Worm (Caenorhabditis elegans) whole organism, L4 larva: ENCODE measurements around the gene brf-1.

Source experiments
- F49E8.2 ChIP-seq: sonication (generic microtip); optimal IDR thresholded peaks from 2 replicates; lab custom pipeline; 2016; ENCODE audit warnings: missing compliant biosample characterization, mild to moderate bottlenecking, missing genetic modification characterization, borderline replicate concordance
- T26A8.4 ChIP-seq: fragments of 200-800 bp; sonication (Bioruptor generic); IDR thresholded peaks from 2 replicates; pipeline ENCODE4 v1.3.6; 2022; ENCODE audit warnings: missing genetic modification characterization, missing compliant biosample characterization
- Y48G9A.11 ChIP-seq: fragments of 200-800 bp; sonication (Bioruptor generic); IDR thresholded peaks from 2 replicates; pipeline ENCODE4 v1.3.6; 2022; ENCODE audit warnings: missing genetic modification reagents, missing genetic modification characterization, missing compliant biosample characterization
- aha-1 ChIP-seq: fragments of 150-350 bp; peaks from one replicate; lab custom pipeline; 2014; ENCODE audit warnings: missing biosample characterization, missing genetic modification characterization
- ceh-20 ChIP-seq: fragments of 200-800 bp; sonication (Bioruptor generic); IDR thresholded peaks from 2 replicates; pipeline ENCODE4 v1.3.6; 2022; ENCODE audit warnings: missing genetic modification reagents, missing genetic modification characterization, missing compliant biosample characterization
- ceh-82 ChIP-seq: sonication (generic microtip); optimal IDR thresholded peaks from 2 replicates; lab custom pipeline; 2017; ENCODE audit warnings: missing biosample characterization, missing genetic modification characterization
- daf-16 ChIP-seq, 3 experiments: sonication (generic microtip); optimal IDR thresholded peaks; 2 replicates each; lab custom pipeline; 2016 to 2017; ENCODE audit warnings: missing genetic modification characterization in 3 of 3, missing genetic modification reagents in 3 of 3, mild to moderate bottlenecking in 2 of 3, missing compliant biosample characterization in 2 of 3, missing biosample characterization in 1 of 3, moderate library complexity in 1 of 3
- dmd-8 ChIP-seq: fragments of 200-800 bp; sonication (Bioruptor generic); IDR thresholded peaks from 2 replicates; pipeline ENCODE4 v1.3.6; 2022; ENCODE audit warnings: missing genetic modification characterization, missing compliant biosample characterization
- duxl-1 ChIP-seq: sonication (generic microtip); optimal IDR thresholded peaks from 2 replicates; lab custom pipeline; 2016; ENCODE audit warnings: mild to moderate bottlenecking, missing genetic modification characterization, moderate library complexity, missing compliant biosample characterization; ENCODE audit not compliant: poor library complexity
- dve-1 ChIP-seq: sonication (generic microtip); optimal IDR thresholded peaks from 2 replicates; lab custom pipeline; 2017; ENCODE audit warnings: antibody characterized with exemption, mild to moderate bottlenecking, missing genetic modification characterization, missing compliant biosample characterization; ENCODE audit not compliant: insufficient read depth
- egl-43 ChIP-seq: fragments of 200-800 bp; sonication (Bioruptor generic); IDR thresholded peaks from 2 replicates; pipeline ENCODE4 v1.3.6; 2022; ENCODE audit warnings: missing genetic modification reagents, missing genetic modification characterization, missing compliant biosample characterization
- fos-1 ChIP-seq: fragments of 150-350 bp; optimal IDR thresholded peaks from 2 replicates; lab custom pipeline; 2014; ENCODE audit warnings: missing biosample characterization, missing genetic modification characterization
- hlh-11 ChIP-seq: fragments of 200-800 bp; sonication (Bioruptor generic); optimal IDR thresholded peaks from 2 replicates; lab custom pipeline; 2018; ENCODE audit warnings: mild to moderate bottlenecking, missing genetic modification characterization, missing compliant biosample characterization
- hlh-30 ChIP-seq: sonication (generic microtip); optimal IDR thresholded peaks from 2 replicates; lab custom pipeline; 2017; ENCODE audit warnings: antibody characterized with exemption, mild to moderate bottlenecking, missing genetic modification characterization, missing compliant biosample characterization; ENCODE audit not compliant: insufficient read depth
- lim-7 ChIP-seq: fragments of 200-800 bp; sonication (Bioruptor generic); IDR thresholded peaks from 2 replicates; pipeline ENCODE4 v1.3.6; 2022; ENCODE audit warnings: missing genetic modification characterization, missing compliant biosample characterization
- lin-15B ChIP-seq: fragments of 150-350 bp; sonication (generic microtip); optimal IDR thresholded peaks from 3 replicates; lab custom pipeline; 2014; ENCODE audit warnings: missing biosample characterization, missing genetic modification characterization
- lin-29 ChIP-seq: fragments of 200-800 bp; sonication (Bioruptor generic); IDR thresholded peaks from 2 replicates; pipeline ENCODE4 v1.3.6; 2022; ENCODE audit warnings: missing genetic modification reagents, missing genetic modification characterization, missing compliant biosample characterization
- lin-38 ChIP-seq: fragments of 200-800 bp; sonication (Bioruptor generic); IDR thresholded peaks from 2 replicates; pipeline ENCODE4 v1.3.6; 2022; ENCODE audit warnings: missing genetic modification reagents, missing genetic modification characterization, missing compliant biosample characterization
- lsy-2 ChIP-seq, 2 experiments: fragments of 150-350 bp in 1 of 2; sonication (generic microtip) in 1 of 2; optimal IDR thresholded peaks; 2 replicates each; lab custom pipeline; 2014 to 2017; ENCODE audit warnings: missing biosample characterization in 2 of 2, missing genetic modification characterization in 2 of 2
- madf-5 ChIP-seq, 2 experiments: fragments of 200-800 bp; sonication (Bioruptor generic); IDR thresholded peaks; 2 replicates each; pipeline ENCODE4 v1.3.6; 2022; ENCODE audit warnings: missing compliant biosample characterization in 2 of 2, missing genetic modification characterization in 2 of 2
- madf-9 ChIP-seq: fragments of 200-800 bp; sonication (Bioruptor generic); conservative IDR thresholded peaks from 2 replicates; pipeline ENCODE4 v1.3.6; 2022; ENCODE audit warnings: missing genetic modification reagents, missing genetic modification characterization, missing compliant biosample characterization
- mdl-1 ChIP-seq, 2 experiments: fragments of 150-350 bp in 1 of 2; sonication (generic microtip) in 1 of 2; optimal IDR thresholded peaks; 2 replicates each; lab custom pipeline; 2014 to 2017; ENCODE audit warnings: missing biosample characterization in 2 of 2, missing genetic modification characterization in 2 of 2
- mep-1 ChIP-seq: fragments of 150-350 bp; sonication (generic microtip); optimal IDR thresholded peaks from 3 replicates; lab custom pipeline; 2014; ENCODE audit warnings: missing biosample characterization, missing genetic modification characterization
- mes-2 ChIP-seq: sonication (generic microtip); optimal IDR thresholded peaks from 2 replicates; lab custom pipeline; 2016; ENCODE audit warnings: missing genotype, mild to moderate bottlenecking, missing genetic modification characterization, missing compliant biosample characterization; ENCODE audit not compliant: poor library complexity, severe bottlenecking
- nhr-28 ChIP-seq: fragments of 150-350 bp; optimal IDR thresholded peaks from 2 replicates; lab custom pipeline; 2014; ENCODE audit warnings: missing biosample characterization, missing genetic modification characterization
- nhr-48 ChIP-seq: sonication (generic microtip); optimal IDR thresholded peaks from 2 replicates; lab custom pipeline; 2016; ENCODE audit warnings: mild to moderate bottlenecking, missing genetic modification characterization, missing compliant biosample characterization
- pha-4 ChIP-seq, 2 experiments: fragments of 150-350 bp in 1 of 2; fragments of 200-800 bp in 1 of 2; sonication (Bioruptor generic) in 1 of 2; IDR thresholded peaks in 1 of 2; optimal IDR thresholded peaks in 1 of 2; 2 replicates each; pipeline versions ENCODE4 v1.3.6 to Lab custom; 2014 to 2022; ENCODE audit warnings: missing genetic modification characterization in 2 of 2, missing genetic modification reagents in 2 of 2, missing biosample characterization in 1 of 2, missing compliant biosample characterization in 1 of 2
- php-3 ChIP-seq: fragments of 200-800 bp; sonication (Bioruptor generic); IDR thresholded peaks from 2 replicates; pipeline ENCODE4 v1.3.6; 2022; ENCODE audit warnings: missing genetic modification reagents, missing genetic modification characterization, missing compliant biosample characterization
- skn-1 ChIP-seq: fragments of 150-350 bp; optimal IDR thresholded peaks from 2 replicates; lab custom pipeline; 2014; ENCODE audit warnings: missing biosample characterization, missing genetic modification characterization
- snpc-1.2 ChIP-seq: fragments of 200-800 bp; sonication (Bioruptor generic); IDR thresholded peaks from 2 replicates; pipeline ENCODE4 v1.3.6; 2022; ENCODE audit warnings: missing genetic modification reagents, missing genetic modification characterization, missing compliant biosample characterization
- spr-1 ChIP-seq: sonication (generic microtip); optimal IDR thresholded peaks from 2 replicates; lab custom pipeline; 2016; ENCODE audit warnings: mild to moderate bottlenecking, missing genetic modification characterization, missing compliant biosample characterization
- unc-130 ChIP-seq: sonication (generic microtip); optimal IDR thresholded peaks from 2 replicates; lab custom pipeline; 2016; ENCODE audit warnings: missing genetic modification reagents, missing genetic modification characterization, missing compliant biosample characterization
- unc-62 ChIP-seq, 3 experiments: fragments of 150-350 bp in 1 of 3; sonication (generic microtip); optimal IDR thresholded peaks in 2 of 3; peaks in 1 of 3; 1 replicate in 1 of 3; 2 replicates in 2 of 3; lab custom pipeline; 2014 to 2017; ENCODE audit warnings: missing biosample characterization in 3 of 3, missing genetic modification characterization in 3 of 3, missing genetic modification reagents in 3 of 3, missing genotype in 1 of 3
- zag-1 ChIP-seq: fragments of 150-350 bp; optimal IDR thresholded peaks from 2 replicates; lab custom pipeline; 2014; ENCODE audit warnings: missing biosample characterization, missing genetic modification characterization

Gene brf-1

DNA sequence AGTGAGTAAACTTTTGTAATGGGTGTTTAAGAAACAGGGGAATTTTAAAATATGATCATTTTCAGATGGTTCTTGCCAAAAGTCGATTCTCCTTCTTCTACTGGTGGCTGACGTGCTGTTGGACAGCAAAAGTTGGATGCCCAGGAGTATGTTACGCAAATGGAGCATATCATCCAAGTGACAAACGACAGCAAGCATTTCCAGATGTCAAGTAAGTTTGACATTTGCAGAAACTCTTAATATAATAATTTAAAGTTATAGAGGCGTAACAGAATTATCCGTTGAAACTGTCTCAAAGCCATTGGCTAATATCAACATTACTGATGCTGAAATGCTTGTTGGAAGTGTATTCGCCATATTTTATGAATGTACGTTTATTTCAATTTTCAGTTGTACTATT, 42.4 kb downstream of the brf-1 start:
- TF ChIP-seq duxl-1 = peak; percentile 38
- TF ChIP-seq ceh-20 (GFP tag; lab: Robert Waterston, UW) = no peak
- peak in 1 of 2 experiments; percentile 25 for TF ChIP-seq unc-62 (GFP tag; optimal IDR thresholded peaks at IDR 0.05 in 1 of 2; lab: Kevin White, UChicago)
- no peak for TF ChIP-seq unc-62 (tag; optimal IDR thresholded peaks at IDR 0.05; lab: Kevin White, UChicago)
- 0 out of 2 replicates have a peak, but pooled peaks have one; percentile 26 for TF ChIP-seq T26A8.4 (GFP tag; lab: Robert Waterston, UW)
- peak; percentile 71 for TF ChIP-seq aha-1 (tag; lab: Kevin White, UChicago)
- no peak for TF ChIP-seq nhr-48 (tag; lab: Kevin White, UChicago)
- no peak for TF ChIP-seq madf-5 (GFP tag; IDR thresholded peaks at IDR 0.05; lab: Robert Waterston, UW)

DNA sequence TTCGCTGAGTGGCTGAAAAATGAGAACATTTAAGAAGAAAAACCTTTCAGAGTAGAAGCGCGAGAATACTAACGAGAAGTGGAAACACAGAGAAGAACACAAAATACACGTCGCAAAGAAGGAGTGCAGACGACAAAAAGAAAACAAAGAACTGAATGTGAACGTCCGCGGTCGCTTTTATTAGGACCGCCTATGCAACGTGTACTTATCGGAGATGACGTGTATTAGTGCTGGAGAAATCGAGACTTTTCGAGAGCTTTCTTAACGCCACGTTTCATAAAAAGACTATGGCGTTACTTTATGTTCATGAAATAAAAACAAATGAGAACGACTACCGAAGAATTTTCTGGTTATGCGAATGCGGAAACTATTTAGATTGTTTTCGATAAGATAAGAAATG, 46.8 kb downstream of the brf-1 start, which contains the start of gene hsp-4:
hsp-4 (minus strand) TSS at position 139 of the 400 bp plus-strand sequence.
- TF ChIP-seq aha-1 (tag; lab: Kevin White, UChicago) (peak; percentile 60), daf-16 (GFP tag; optimal IDR thresholded peaks at IDR 0.05; lab: Kevin White, UChicago) (no peak), daf-16 (tag; optimal IDR thresholded peaks at IDR 0.05; lab: Kevin White, UChicago) (peak; percentile 20), pha-4 (GFP tag; IDR thresholded peaks at IDR 0.05; lab: Robert Waterston, UW) (no peak; the same call in 1 of the 2 replicates), pha-4 (tag; optimal IDR thresholded peaks at IDR 0.05; lab: Kevin White, UChicago) (no peak), skn-1 (no peak), lsy-2 (tag; optimal IDR thresholded peaks at IDR 0.05; lab: Kevin White, UChicago) (peak in 1 of 2 experiments; percentile 45), hlh-11 (tag; lab: Kevin White, UChicago) (peak; percentile 41), nhr-48 (tag; lab: Kevin White, UChicago) (peak; percentile 31), zag-1 (tag; lab: Kevin White, UChicago) (no peak), lin-29 (GFP tag; lab: Robert Waterston, UW) (no peak), mdl-1 (tag; optimal IDR thresholded peaks at IDR 0.05; lab: Kevin White, UChicago) (peak in 1 of 2 experiments; percentile 27), mep-1 (peak; percentile 25), nhr-28 (tag; lab: Kevin White, UChicago) (peak; percentile 23), madf-5 (GFP tag; IDR thresholded peaks at IDR 0.05; lab: Robert Waterston, UW) (no peak), fos-1 (tag; lab: Kevin White, UChicago) (no peak), dve-1 (tag; lab: Kevin White, UChicago) (peak; percentile 7), spr-1 (tag; lab: Kevin White, UChicago) (no peak)

DNA sequence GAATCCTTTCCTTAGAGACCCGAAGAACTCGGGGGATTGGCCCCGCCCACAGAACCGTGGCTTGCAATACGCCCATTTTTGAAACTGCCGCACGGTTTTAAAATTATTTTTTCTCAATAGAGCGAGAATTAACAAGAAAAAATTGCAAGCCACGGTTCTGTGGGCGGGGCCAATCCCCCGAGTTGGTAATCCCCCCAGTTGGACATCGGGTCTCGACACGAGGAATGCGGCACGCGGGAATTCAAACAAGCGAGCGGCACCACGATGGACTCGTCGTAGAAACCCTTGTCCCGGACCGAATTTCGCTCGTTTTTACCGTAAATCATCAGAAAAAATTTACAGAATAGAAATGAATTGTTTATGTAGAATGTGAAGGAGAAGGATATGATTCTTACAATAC, 47.4 kb downstream of the brf-1 start:
- TF ChIP-seq lin-15B (tag; lab: Kevin White, UChicago) (no peak), php-3 (GFP tag; lab: Robert Waterston, UW) (0 out of 2 replicates have a peak, but pooled peaks have one; percentile 50), mes-2 (tag; lab: Kevin White, UChicago) (peak; percentile 15), egl-43 (GFP tag; lab: Robert Waterston, UW) (peak; percentile 58; the same call in 1 of the 2 replicates), dmd-8 (GFP tag; lab: Robert Waterston, UW) (0 out of 2 replicates have a peak, but pooled peaks have one; percentile 54), Y48G9A.11 (GFP tag; lab: Robert Waterston, UW) (peak; percentile 91), ceh-82 (no peak), snpc-1.2 (GFP tag; lab: Robert Waterston, UW) (peak; percentile 48; the same call in 1 of the 2 replicates), lim-7 (GFP tag; lab: Robert Waterston, UW) (peak; percentile 52; the same call in 1 of the 2 replicates), F49E8.2 (peak; percentile 57), lin-38 (GFP tag; lab: Robert Waterston, UW) (peak; percentile 69), unc-130 (GFP tag; lab: Kevin White, UChicago) (peak; percentile 55), mdl-1 (tag; optimal IDR thresholded peaks at IDR 0.05; lab: Kevin White, UChicago) (no peak)

DNA sequence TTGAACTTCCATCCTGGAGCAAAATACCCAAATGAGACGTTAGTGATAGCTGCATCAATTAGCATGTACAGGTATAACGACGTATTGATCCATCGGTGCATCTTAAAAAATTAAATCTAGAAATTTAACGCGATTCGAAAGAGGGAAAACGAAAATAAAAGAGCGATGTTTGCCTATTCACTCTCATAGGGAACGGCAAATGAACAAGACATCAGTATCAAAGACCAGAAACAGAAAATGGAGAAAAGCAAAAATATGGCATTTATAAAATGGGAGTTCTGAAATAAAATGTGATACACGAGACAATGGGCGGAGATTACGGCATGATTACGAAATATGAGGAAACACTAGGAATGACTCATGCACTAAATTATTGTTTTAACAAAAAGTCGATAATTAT, 50.7 kb downstream of the brf-1 start, which contains the start of gene haf-2:
haf-2 (minus strand) TSS at position 101 of the 400 bp plus-strand sequence.
- TF ChIP-seq spr-1 (tag; lab: Kevin White, UChicago) (no peak), hlh-30 (tag; lab: Kevin White, UChicago) (no peak), unc-62 (GFP tag; optimal IDR thresholded peaks at IDR 0.05 in 1 of 2; lab: Kevin White, UChicago) (peak in 1 of 2 experiments; percentile 51), unc-62 (tag; optimal IDR thresholded peaks at IDR 0.05; lab: Kevin White, UChicago) (no peak), madf-9 (no peak)
